Worm (Caenorhabditis elegans): ENCODE data around the gene daf-41.

ce11 chrIII:5225321-5225720 is 49.2 kb downstream of the daf-41 start, which contains the start of gene nex-1:
- TF ChIP-seq dao-5 (tag; optimal IDR thresholded peaks at IDR 0.05) (no peak), him-1 (tag; optimal IDR thresholded peaks at IDR 0.05) (no peak)

Measured in whole organism, L4/young adult.